Worm (Caenorhabditis elegans): ENCODE measurements around the gene ccep-135.

Gene ccep-135

ce11 chrIII:3105212-3105611 lies 13.5 kb downstream of the ccep-135 start:
- TF ChIP-seq B0261.1 (tag; optimal IDR thresholded peaks at IDR 0.05) (peak; percentile 36), ztf-18 (tag; optimal IDR thresholded peaks at IDR 0.05) (no peak), rpc-1 (optimal IDR thresholded peaks at IDR 0.05) (peak; percentile 22), rpc-1 (tag; optimal IDR thresholded peaks at IDR 0.05) (peak; percentile 60), lin-40 (tag; optimal IDR thresholded peaks at IDR 0.05) (no peak), tbp1 (GFP tag; optimal IDR thresholded peaks at IDR 0.05) (peak; percentile 75)

- TF ChIP-seq B0261.1 (tag; optimal IDR thresholded peaks at IDR 0.05) (peak; percentile 47), tbp1 (GFP tag; optimal IDR thresholded peaks at IDR 0.05) (peak; percentile 78), ztf-26 (tag; optimal IDR thresholded peaks at IDR 0.05) (no peak), B0336.3 (GFP tag; IDR thresholded peaks at IDR 0.05) (no peak), rpc-1 (optimal IDR thresholded peaks at IDR 0.05) (peak; percentile 28), rpc-1 (tag; optimal IDR thresholded peaks at IDR 0.05) (peak; percentile 63), lir-1 (GFP tag; conservative IDR thresholded peaks at IDR 0.05) (no peak)
Measured at ce11 chrIII:3106301-3106700, 14.6 kb downstream of the ccep-135 start.

ce11 chrIII:3107530-3107929 lies 15.9 kb downstream of the ccep-135 start:
- TF ChIP-seq Y56A3A.18 (GFP tag; IDR thresholded peaks at IDR 0.05) (no peak), ztf-26 (tag; optimal IDR thresholded peaks at IDR 0.05) (no peak), tbp1 (GFP tag; optimal IDR thresholded peaks at IDR 0.05) (peak; percentile 85), B0261.1 (tag; optimal IDR thresholded peaks at IDR 0.05) (peak; percentile 61), snpc-1.3 (tag; optimal IDR thresholded peaks at IDR 0.05; ENCODE audit: insufficient read depth) (no peak), lin-40 (tag; optimal IDR thresholded peaks at IDR 0.05) (no peak), ceh-58 (GFP tag; IDR thresholded peaks at IDR 0.05) (no peak), lin-26 (GFP tag; IDR thresholded peaks at IDR 0.05) (peak; percentile 49; the same call in 1 of the 2 replicates), unc-62 (GFP tag; optimal IDR thresholded peaks at IDR 0.05) (no peak), pha-4 (tag; optimal IDR thresholded peaks at IDR 0.05) (no peak), madf-6 (GFP tag; IDR thresholded peaks at IDR 0.05) (peak; percentile 23; the same call in 1 of the 2 replicates), F33H1.4 (GFP tag; IDR thresholded peaks at IDR 0.05) (peak; percentile 38; the same call in 1 of the 2 replicates), ztf-28 (GFP tag; IDR thresholded peaks at IDR 0.05) (no peak), sdz-38 (tag; optimal IDR thresholded peaks at IDR 0.05) (no peak), rpc-1 (optimal IDR thresholded peaks at IDR 0.05) (peak; percentile 44), rpc-1 (tag; optimal IDR thresholded peaks at IDR 0.05) (peak; percentile 66), lsy-27 (tag; optimal IDR thresholded peaks at IDR 0.05; ENCODE audit: borderline replicate concordance, insufficient read depth) (no peak), lir-1 (GFP tag; conservative IDR thresholded peaks at IDR 0.05) (no peak), ZK185.1 (tag; optimal IDR thresholded peaks at IDR 0.05; ENCODE audit: poor library complexity, severe bottlenecking) (no peak), hmg-1.2 (GFP tag; IDR thresholded peaks at IDR 0.05) (peak; percentile 20; the same call in 1 of the 2 replicates), die-1 (tag; optimal IDR thresholded peaks at IDR 0.05) (no peak), lsl-1 (GFP tag; optimal IDR thresholded peaks at IDR 0.05) (peak; percentile 22), him-1 (tag; optimal IDR thresholded peaks at IDR 0.05) (peak; percentile 44)

ce11 chrIII:3108804-3109203 lies 17.1 kb downstream of the ccep-135 start:
- TF ChIP-seq B0261.1 (tag; optimal IDR thresholded peaks at IDR 0.05) (peak; percentile 44), zim-3 (tag; optimal IDR thresholded peaks at IDR 0.05) (no peak), snpc-1.3 (tag; optimal IDR thresholded peaks at IDR 0.05; ENCODE audit: insufficient read depth) (no peak), tbp1 (GFP tag; optimal IDR thresholded peaks at IDR 0.05) (peak; percentile 78), rpc-1 (optimal IDR thresholded peaks at IDR 0.05) (peak; percentile 41), rpc-1 (tag; optimal IDR thresholded peaks at IDR 0.05) (peak; percentile 56), F22D6.2 (tag; optimal IDR thresholded peaks at IDR 0.05) (no peak), F57C9.4 (tag; optimal IDR thresholded peaks at IDR 0.05) (no peak), lin-26 (GFP tag; IDR thresholded peaks at IDR 0.05) (no peak)

ce11 chrIII:3109564-3109963 lies 17.9 kb downstream of the ccep-135 start:
- TF ChIP-seq rpc-1 (optimal IDR thresholded peaks at IDR 0.05): peak; percentile 39
- TF ChIP-seq rpc-1 (tag; optimal IDR thresholded peaks at IDR 0.05): peak; percentile 66
- TF ChIP-seq die-1 (tag; optimal IDR thresholded peaks at IDR 0.05): peak; percentile 3
- TF ChIP-seq tbp1 (GFP tag; optimal IDR thresholded peaks at IDR 0.05): peak; percentile 82
- peak; percentile 56 for TF ChIP-seq B0261.1 (tag; optimal IDR thresholded peaks at IDR 0.05)
- no peak for TF ChIP-seq rcor-1 (GFP tag; IDR thresholded peaks at IDR 0.05)
